Worm (Caenorhabditis elegans) whole organism, mixed stage, embryonic: ENCODE results near the gene ugt-4.

ENCODE experiments used
- mep-1 ChIP-seq: fragments of 150-350 bp; optimal IDR thresholded peaks from 2 replicates; lab custom pipeline; 2017; ENCODE audit warnings: missing biosample characterization, missing genetic modification reagents, missing genetic modification characterization, inconsistent platforms
- unc-62 ChIP-seq: fragments of 150-350 bp; optimal IDR thresholded peaks from 2 replicates; lab custom pipeline; 2014; ENCODE audit warnings: missing biosample characterization, missing genetic modification reagents, missing genetic modification characterization

- TF ChIP-seq mep-1 (tag; lab: Kevin White, UChicago) (no peak), unc-62 (GFP tag; lab: Kevin White, UChicago) (no peak)
These were observed 29.6 kb upstream of the ugt-4 start, which contains the start of gene ugt-16 for ce11 chrV:12824777-12825176.
